Worm (Caenorhabditis elegans): ENCODE data around the gene F40B5.2.

The F40B5.2 gene

ce11 chrX:8378312-8378711 is 10.7 kb downstream of the F40B5.2 start, which contains the start of gene tbc-18 (continued):
- no peak for TF ChIP-seq aptf-3 (GFP tag; IDR thresholded peaks at IDR 0.05)
- no peak for TF ChIP-seq mxl-1 (tag; optimal IDR thresholded peaks at IDR 0.05)
- no peak for TF ChIP-seq nhr-120 (GFP tag; IDR thresholded peaks at IDR 0.05)
- TF ChIP-seq hrde-1 (tag; optimal IDR thresholded peaks at IDR 0.05; ENCODE audit: borderline replicate concordance) = no peak
- no peak for TF ChIP-seq nfya-1 (tag; optimal IDR thresholded peaks at IDR 0.05; ENCODE audit: borderline replicate concordance, insufficient read depth)
- TF ChIP-seq mel-28 (tag; optimal IDR thresholded peaks at IDR 0.05; ENCODE audit: borderline replicate concordance) = no peak
- no peak for TF ChIP-seq Y53G8AR.9 (GFP tag; conservative IDR thresholded peaks at IDR 0.05)
- no peak for TF ChIP-seq lsl-1 (GFP tag; optimal IDR thresholded peaks at IDR 0.05)
- no peak for TF ChIP-seq madf-8 (GFP tag; conservative IDR thresholded peaks at IDR 0.05)

ce11 chrX:8381651-8382050 is 14.0 kb downstream of the F40B5.2 start:
- TF ChIP-seq efl-1 (GFP tag; optimal IDR thresholded peaks at IDR 0.05) (no peak), pbrm-1 (GFP tag; IDR thresholded peaks at IDR 0.05) (peak; percentile 89), Y56A3A.18 (GFP tag; IDR thresholded peaks at IDR 0.05) (0 out of 2 replicates have a peak, but pooled peaks have one; percentile 53), attf-6 (GFP tag; IDR thresholded peaks at IDR 0.05) (peak; percentile 27; the same call in 1 of the 2 replicates), nhr-179 (tag; optimal IDR thresholded peaks at IDR 0.05) (no peak), T26A5.8 (tag; optimal IDR thresholded peaks at IDR 0.05) (no peak), hsf-1 (GFP tag; IDR thresholded peaks at IDR 0.05) (no peak), hmg-20 (GFP tag; IDR thresholded peaks at IDR 0.05) (0 out of 2 replicates have a peak, but pooled peaks have one; percentile 13), nfyb-1 (GFP tag; IDR thresholded peaks at IDR 0.05) (0 out of 2 replicates have a peak, but pooled peaks have one; percentile 43), akir-1 (GFP tag; optimal IDR thresholded peaks at IDR 0.05) (no peak), Y79H2A.3 (GFP tag; conservative IDR thresholded peaks at IDR 0.05) (no peak), F52B5.7 (tag; optimal IDR thresholded peaks at IDR 0.05) (no peak), mel-28 (tag; optimal IDR thresholded peaks at IDR 0.05; ENCODE audit: borderline replicate concordance) (no peak), ztf-25 (GFP tag; IDR thresholded peaks at IDR 0.05) (no peak), F10E7.11 (tag; optimal IDR thresholded peaks at IDR 0.05) (peak; percentile 26), pha-4 (tag; optimal IDR thresholded peaks at IDR 0.05) (no peak), fkh-3 (tag; optimal IDR thresholded peaks at IDR 0.05) (no peak), egrh-3 (GFP tag; IDR thresholded peaks at IDR 0.05) (no peak), attf-3 (GFP tag; conservative IDR thresholded peaks at IDR 0.05) (0 out of 2 replicates have a peak, but pooled peaks have one; percentile 23), chd-7 (tag; optimal IDR thresholded peaks at IDR 0.05) (no peak), ceh-27 (GFP tag; optimal IDR thresholded peaks at IDR 0.05) (no peak), B0261.1 (tag; optimal IDR thresholded peaks at IDR 0.05) (peak; percentile 89), sea-2 (GFP tag; IDR thresholded peaks at IDR 0.05) (no peak), F23B12.7 (tag; optimal IDR thresholded peaks at IDR 0.05; ENCODE audit: insufficient read depth) (peak; percentile 40), ztf-22 (GFP tag; optimal IDR thresholded peaks at IDR 0.05) (no peak), B0336.3 (GFP tag; IDR thresholded peaks at IDR 0.05) (no peak), D2030.7 (GFP tag; IDR thresholded peaks at IDR 0.05) (peak; percentile 80), K12H6.12 (tag; optimal IDR thresholded peaks at IDR 0.05) (no peak), F57C9.4 (tag; optimal IDR thresholded peaks at IDR 0.05) (no peak), madf-10 (tag; optimal IDR thresholded peaks at IDR 0.05) (peak; percentile 59), let-607 (tag; optimal IDR thresholded peaks at IDR 0.05) (peak in 1 of 2 experiments; percentile 34), ztf-26 (tag; optimal IDR thresholded peaks at IDR 0.05) (no peak), ceh-40 (GFP tag; IDR thresholded peaks at IDR 0.05) (0 out of 2 replicates have a peak, but pooled peaks have one; percentile 36), lsy-27 (tag; optimal IDR thresholded peaks at IDR 0.05; ENCODE audit: borderline replicate concordance, insufficient read depth) (no peak), attf-5 (GFP tag; optimal IDR thresholded peaks at IDR 0.05) (peak; percentile 38), lsl-1 (GFP tag; optimal IDR thresholded peaks at IDR 0.05) (no peak), ztf-3 (GFP tag; optimal IDR thresholded peaks at IDR 0.05) (no peak), nhr-80 (tag; optimal IDR thresholded peaks at IDR 0.05) (peak; percentile 18), dox-1 (GFP tag; IDR thresholded peaks at IDR 0.05) (peak; percentile 54; the same call in 1 of the 2 replicates), hrde-1 (tag; optimal IDR thresholded peaks at IDR 0.05; ENCODE audit: borderline replicate concordance) (peak; percentile 52)
